Fruit fly (Drosophila melanogaster) whole organism, wandering third instar larva: ENCODE measurements around the gene siz.

Source experiments
- Abd-B ChIP-seq: fragments of >200 bp; optimal IDR thresholded peaks from 2 replicates; lab custom pipeline; 2017; ENCODE audit warnings: missing biosample characterization, missing genetic modification characterization
- CG32264 ChIP-seq: fragments of 200-800 bp; sonication (Bioruptor generic); optimal IDR thresholded peaks from 2 replicates; lab custom pipeline; 2016; ENCODE audit warnings: missing biosample characterization, missing genetic modification characterization
- CG9705 ChIP-seq: fragments of 200-800 bp; sonication (Bioruptor generic); optimal IDR thresholded peaks from 2 replicates; lab custom pipeline; 2018; ENCODE audit warnings: missing biosample characterization, mild to moderate bottlenecking, missing genetic modification characterization
- CrebA ChIP-seq: fragments of 200-800 bp; sonication (Bioruptor generic); optimal IDR thresholded peaks from 2 replicates; lab custom pipeline; 2016; ENCODE audit warnings: missing biosample characterization, mild to moderate bottlenecking, missing genetic modification characterization, borderline replicate concordance
- Dfd ChIP-seq: fragments of >200 bp; optimal IDR thresholded peaks from 2 replicates; lab custom pipeline; 2017; ENCODE audit warnings: missing biosample characterization, missing genetic modification characterization
- Dif ChIP-seq: fragments of 200-275, 200-300 bp; sonication (Bioruptor generic); optimal IDR thresholded peaks from 2 replicates; lab custom pipeline; 2018; ENCODE audit warnings: missing biosample characterization, missing genetic modification characterization; ENCODE audit not compliant: partially characterized antibody
- GATAd ChIP-seq: sonication (Bioruptor generic); optimal IDR thresholded peaks from 2 replicates; lab custom pipeline; 2016; ENCODE audit warnings: missing biosample characterization, missing genetic modification characterization
- HLH106 ChIP-seq: fragments of 200-800 bp; optimal IDR thresholded peaks from 3 replicates; lab custom pipeline; 2019; ENCODE audit warnings: missing biosample characterization, mild to moderate bottlenecking, missing genetic modification characterization, moderate library complexity
- Hnf4 ChIP-seq: fragments of 200-800 bp; sonication (Bioruptor generic); optimal IDR thresholded peaks from 2 replicates; lab custom pipeline; 2016; ENCODE audit warnings: missing biosample characterization, mild to moderate bottlenecking, missing genetic modification characterization
- Hr78 ChIP-seq: fragments of >200 bp; optimal IDR thresholded peaks from 2 replicates; lab custom pipeline; 2017; ENCODE audit warnings: missing biosample characterization, missing genetic modification characterization
- Hr83 ChIP-seq: fragments of 200-300 bp; sonication (Bioruptor generic); optimal IDR thresholded peaks from 2 replicates; lab custom pipeline; 2016; ENCODE audit warnings: missing biosample characterization, mild to moderate bottlenecking, missing genetic modification characterization, moderate library complexity; ENCODE audit not compliant: poor library complexity, severe bottlenecking
- Jra ChIP-seq: sonication (Bioruptor generic); optimal IDR thresholded peaks from 2 replicates; lab custom pipeline; 2016; ENCODE audit warnings: missing biosample characterization, missing genetic modification characterization
- Mio ChIP-seq: sonication (Bioruptor generic); optimal IDR thresholded peaks from 2 replicates; lab custom pipeline; 2016; ENCODE audit warnings: missing biosample characterization, missing genetic modification characterization
- Myc ChIP-seq: fragments of >200 bp; optimal IDR thresholded peaks from 2 replicates; lab custom pipeline; 2017
- N ChIP-seq: fragments of >200 bp; optimal IDR thresholded peaks from 2 replicates; lab custom pipeline; 2018; ENCODE audit warnings: missing biosample characterization, missing external identifiers, missing genetic modification characterization
- OdsH ChIP-seq: fragments of 200-800 bp; sonication (Bioruptor generic); optimal IDR thresholded peaks from 2 replicates; lab custom pipeline; 2016; ENCODE audit warnings: missing biosample characterization, mild to moderate bottlenecking, missing genetic modification characterization
- Rel ChIP-seq, 2 experiments: fragments of 200-800 bp; sonication (Bioruptor generic) in 1 of 2; optimal IDR thresholded peaks; 2 replicates in 1 of 2; 3 replicates in 1 of 2; lab custom pipeline; 2016 to 2019; ENCODE audit warnings: mild to moderate bottlenecking in 2 of 2, missing biosample characterization in 2 of 2, missing genetic modification characterization in 2 of 2, moderate library complexity in 1 of 2
- Sp1 ChIP-seq: fragments of 200-800 bp; sonication (Bioruptor generic); optimal IDR thresholded peaks from 3 replicates; lab custom pipeline; 2019; ENCODE audit warnings: missing biosample characterization, mild to moderate bottlenecking, missing genetic modification characterization, moderate library complexity
- Vsx2 ChIP-seq: fragments of 200-300, 225-300 bp; sonication (Bioruptor generic); optimal IDR thresholded peaks from 2 replicates; lab custom pipeline; 2018; ENCODE audit warnings: missing biosample characterization, missing genetic modification characterization; ENCODE audit not compliant: partially characterized antibody
- br ChIP-seq: fragments of 200-800 bp; sonication (Bioruptor generic); optimal IDR thresholded peaks from 2 replicates; lab custom pipeline; 2016; ENCODE audit warnings: missing biosample characterization, missing genetic modification characterization
- brk ChIP-seq: fragments of 200-800 bp; sonication (Bioruptor generic); optimal IDR thresholded peaks from 2 replicates; lab custom pipeline; 2016; ENCODE audit warnings: missing biosample characterization, mild to moderate bottlenecking, missing genetic modification characterization
- dl ChIP-seq, 2 experiments: fragments of 175-275, 200-275 bp in 1 of 2; fragments of 200-275 bp in 1 of 2; sonication (Bioruptor generic); optimal IDR thresholded peaks; lab custom pipeline; 2018; ENCODE audit warnings: mild to moderate bottlenecking in 2 of 2, missing biosample characterization in 2 of 2, missing genetic modification characterization in 2 of 2, moderate library complexity in 2 of 2; ENCODE audit not compliant: partially characterized antibody in 2 of 2, insufficient read depth in 1 of 2
- dmrt93B ChIP-seq: fragments of 200-800 bp; sonication (Bioruptor generic); optimal IDR thresholded peaks from 2 replicates; lab custom pipeline; 2018; ENCODE audit warnings: missing biosample characterization, mild to moderate bottlenecking, missing genetic modification characterization
- dsf ChIP-seq: sonication (Bioruptor generic); optimal IDR thresholded peaks from 2 replicates; lab custom pipeline; 2016; ENCODE audit warnings: missing biosample characterization, missing genetic modification characterization, borderline replicate concordance
- ey ChIP-seq: fragments of 200-800 bp; sonication (Bioruptor generic); optimal IDR thresholded peaks from 2 replicates; lab custom pipeline; 2016; ENCODE audit warnings: missing biosample characterization, missing genetic modification characterization
- foxo ChIP-seq, 2 experiments: fragments of 200-800 bp; sonication (Bioruptor generic); optimal IDR thresholded peaks; 2 replicates in 1 of 2; 3 replicates in 1 of 2; lab custom pipeline; 2016 to 2017; ENCODE audit warnings: missing biosample characterization in 2 of 2, missing genetic modification characterization in 2 of 2
- fru ChIP-seq: fragments of 200-800 bp; sonication (Bioruptor generic); optimal IDR thresholded peaks from 3 replicates; lab custom pipeline; 2016; ENCODE audit warnings: missing biosample characterization, mild to moderate bottlenecking, missing genetic modification characterization
- h ChIP-seq: fragments of 200-800 bp; sonication (Bioruptor generic); optimal IDR thresholded peaks from 3 replicates; lab custom pipeline; 2016; ENCODE audit warnings: missing biosample characterization, mild to moderate bottlenecking, missing genetic modification characterization
- jim ChIP-seq: fragments of 175-275, 200-325 bp; sonication (Bioruptor generic); optimal IDR thresholded peaks from 2 replicates; lab custom pipeline; 2016; ENCODE audit warnings: missing biosample characterization, mild to moderate bottlenecking, missing genetic modification characterization
- lola ChIP-seq: fragments of >200 bp; optimal IDR thresholded peaks from 2 replicates; lab custom pipeline; 2017; ENCODE audit warnings: missing biosample characterization, missing genetic modification characterization
- pan ChIP-seq: fragments of >200 bp; optimal IDR thresholded peaks from 2 replicates; lab custom pipeline; 2017
- psq ChIP-seq: fragments of 200-800 bp; sonication (Bioruptor generic); optimal IDR thresholded peaks from 3 replicates; lab custom pipeline; 2017; ENCODE audit warnings: missing biosample characterization, mild to moderate bottlenecking, missing genetic modification characterization, moderate library complexity
- rgr ChIP-seq: fragments of 200-800 bp; sonication (Bioruptor generic); optimal IDR thresholded peaks from 3 replicates; lab custom pipeline; 2016; ENCODE audit warnings: missing biosample characterization, mild to moderate bottlenecking, missing genetic modification characterization
- sage ChIP-seq: fragments of 200-800 bp; sonication (Bioruptor generic); optimal IDR thresholded peaks from 2 replicates; lab custom pipeline; 2016; ENCODE audit warnings: missing biosample characterization, mild to moderate bottlenecking, missing genetic modification characterization
- sv ChIP-seq: fragments of 200-800 bp; sonication (Bioruptor generic); optimal IDR thresholded peaks from 3 replicates; lab custom pipeline; 2016; ENCODE audit warnings: missing biosample characterization, missing genetic modification characterization
- tai ChIP-seq: sonication (Bioruptor generic); optimal IDR thresholded peaks from 2 replicates; lab custom pipeline; 2016; ENCODE audit warnings: missing biosample characterization, missing genetic modification characterization
- usp ChIP-seq: fragments of >200 bp; optimal IDR thresholded peaks from 2 replicates; lab custom pipeline; 2017; ENCODE audit warnings: missing biosample characterization, missing genetic modification characterization
- woc ChIP-seq: sonication (Bioruptor generic); optimal IDR thresholded peaks from 2 replicates; lab custom pipeline; 2016; ENCODE audit warnings: missing biosample characterization, mild to moderate bottlenecking, missing genetic modification characterization

The siz gene

DNA sequence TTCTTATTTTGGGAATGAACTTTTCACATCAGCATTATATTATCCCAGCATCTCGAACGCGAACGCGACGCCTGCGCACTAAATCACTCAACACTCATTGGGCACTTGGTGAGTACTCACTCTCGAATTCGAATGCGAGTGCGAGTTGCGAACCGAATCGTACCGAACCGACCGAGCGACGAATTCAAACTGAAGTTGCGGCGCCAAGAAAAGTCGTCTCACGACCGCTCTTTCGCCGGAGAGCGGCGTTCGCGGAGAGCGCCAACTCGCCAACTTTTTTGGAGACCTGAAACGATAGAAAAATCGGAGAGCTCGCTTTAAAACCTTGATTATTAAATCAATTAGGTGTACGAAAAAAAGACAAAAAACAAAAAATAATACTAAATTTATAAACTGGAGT lies 65.6 kb downstream of the siz start:
- TF ChIP-seq dl (GFP tag; optimal IDR thresholded peaks at IDR 0.05; lab: Kevin White, UChicago; ENCODE audit: insufficient read depth in 1 of 2, partially characterized antibody in 2 of 2) (peak; percentile 27 to 35), Dif (GFP tag; lab: Kevin White, UChicago) (peak; percentile 43), Jra (GFP tag; lab: Kevin White, UChicago) (no peak)

dm6 chr3L:21100429-21100828 lies 66.1 kb downstream of the siz start:
- TF ChIP-seq Dfd (GFP tag; lab: Kevin White, UChicago) (no peak), Abd-B (no peak), tai (no peak), foxo (GFP tag; optimal IDR thresholded peaks at IDR 0.05; lab: Kevin White, UChicago) (peak in 1 of 2 experiments; percentile 66), brk (GFP tag; lab: Kevin White, UChicago) (no peak), dmrt93B (GFP tag; lab: Kevin White, UChicago) (peak; percentile 29), br (GFP tag; lab: Kevin White, UChicago) (no peak), Mio (GFP tag; lab: Kevin White, UChicago) (no peak), usp (GFP tag; lab: Kevin White, UChicago) (no peak), rgr (GFP tag; lab: Kevin White, UChicago) (peak; percentile 46), Hr78 (GFP tag; lab: Kevin White, UChicago) (no peak), Myc (lab: Kevin White, UChicago) (no peak), psq (GFP tag; lab: Kevin White, UChicago) (peak; percentile 35), CrebA (GFP tag; lab: Kevin White, UChicago) (no peak), lola (GFP tag; lab: Kevin White, UChicago) (no peak), Dif (GFP tag; lab: Kevin White, UChicago) (no peak), fru (GFP tag; lab: Kevin White, UChicago) (peak; percentile 35), woc (GFP tag; lab: Kevin White, UChicago) (no peak), sv (GFP tag; lab: Kevin White, UChicago) (no peak), ey (GFP tag; lab: Kevin White, UChicago) (peak; percentile 30), dl (GFP tag; optimal IDR thresholded peaks at IDR 0.05; lab: Kevin White, UChicago; ENCODE audit: insufficient read depth in 1 of 2, partially characterized antibody in 2 of 2) (no peak), Sp1 (GFP tag; lab: Kevin White, UChicago) (peak; percentile 32), GATAd (no peak), Jra (GFP tag; lab: Kevin White, UChicago) (no peak), Hnf4 (GFP tag; lab: Kevin White, UChicago) (no peak), N (GFP tag; lab: Kevin White, UChicago) (no peak), CG32264 (GFP tag; lab: Kevin White, UChicago) (no peak), pan (lab: Kevin White, UChicago) (no peak), Hr83 (GFP tag; lab: Kevin White, UChicago) (no peak), jim (GFP tag; lab: Kevin White, UChicago) (no peak), h (peak; percentile 56), Rel (GFP tag; optimal IDR thresholded peaks at IDR 0.05; lab: Kevin White, UChicago) (no peak), Rel (tag; optimal IDR thresholded peaks at IDR 0.05; lab: Kevin White, UChicago) (no peak), CG9705 (GFP tag; lab: Kevin White, UChicago) (peak; percentile 8), Vsx2 (GFP tag; lab: Kevin White, UChicago) (no peak), sage (GFP tag; lab: Kevin White, UChicago) (no peak), OdsH (GFP tag; lab: Kevin White, UChicago) (peak; percentile 62), HLH106 (tag; lab: Kevin White, UChicago) (peak; percentile 64), dsf (GFP tag; lab: Kevin White, UChicago) (no peak)
